Worm (Caenorhabditis elegans): ENCODE results near the gene tub-1.
A peak's percentile ranks its signal among the peaks of the same experiment; 100 is the strongest.

DNA sequence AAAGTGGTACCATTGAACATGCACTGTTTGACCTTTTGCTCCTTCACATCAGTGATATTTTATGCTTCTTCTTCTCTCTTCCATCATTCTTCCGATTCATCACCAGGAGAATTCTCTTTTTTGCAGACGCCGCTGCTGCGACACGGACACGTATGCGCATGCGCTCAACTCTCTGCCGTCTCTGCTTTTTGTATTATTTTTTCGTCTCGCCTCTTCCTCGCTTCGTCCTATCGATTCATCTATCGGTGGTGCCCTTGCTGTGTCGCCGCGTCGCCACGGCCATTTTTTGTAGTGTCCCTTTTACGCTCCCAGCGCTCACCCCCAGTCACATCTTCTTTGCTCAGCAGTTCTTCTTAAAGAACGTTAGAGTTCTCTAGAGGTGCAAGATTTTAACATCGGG is 30.6 kb downstream of the tub-1 start:
- TF ChIP-seq zag-1 (tag; optimal IDR thresholded peaks at IDR 0.05), result no peak
- TF ChIP-seq nhr-237 (tag; optimal IDR thresholded peaks at IDR 0.05), result no peak
- TF ChIP-seq fkh-10 (GFP tag; optimal IDR thresholded peaks at IDR 0.05), result peak; percentile 30
- TF ChIP-seq tbx-2 (tag; optimal IDR thresholded peaks at IDR 0.05), result no peak
- TF ChIP-seq nhr-23 (tag; optimal IDR thresholded peaks at IDR 0.05), result no peak
- TF ChIP-seq ceh-82 (tag; optimal IDR thresholded peaks at IDR 0.05), result no peak
- TF ChIP-seq pha-4 (tag; optimal IDR thresholded peaks at IDR 0.05), result peak; percentile 14
- TF ChIP-seq nhr-67 (tag; optimal IDR thresholded peaks at IDR 0.05), result no peak
- peak; percentile 9 for TF ChIP-seq mdl-1 (tag; optimal IDR thresholded peaks at IDR 0.05)
- TF ChIP-seq ztf-11 (tag; optimal IDR thresholded peaks at IDR 0.05), result no peak

All from whole organism, L3 larva.